Worm (Caenorhabditis elegans): ENCODE data around the gene Y57G7A.11.

DNA sequence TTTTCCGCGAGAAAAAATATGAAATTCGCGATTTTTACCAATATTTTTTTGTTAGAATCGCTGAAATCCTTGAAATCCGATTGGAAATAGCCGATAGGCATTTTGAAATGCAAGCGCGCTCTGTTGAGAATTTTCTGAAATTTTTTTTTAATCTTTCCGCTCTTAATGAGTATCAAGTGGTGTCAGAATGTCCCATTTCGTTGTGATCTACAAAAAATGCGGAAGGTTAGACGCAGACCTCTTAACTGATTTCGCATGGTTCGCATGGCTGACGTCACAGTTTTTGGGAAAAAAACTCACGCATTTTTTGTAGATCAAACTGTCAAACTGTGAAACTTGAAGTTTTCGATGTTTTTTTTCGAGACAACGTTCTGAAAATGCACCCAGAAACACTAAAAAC, 4.9 kb downstream of the Y57G7A.11 start, which contains the start of gene srw-66:
- TF ChIP-seq nhr-6 (tag; optimal IDR thresholded peaks at IDR 0.05) (no peak), aly-2 (tag; optimal IDR thresholded peaks at IDR 0.05) (no peak), fos-1 (tag; optimal IDR thresholded peaks at IDR 0.05) (no peak), mdl-1 (tag; optimal IDR thresholded peaks at IDR 0.05) (no peak), lin-39 (tag; optimal IDR thresholded peaks at IDR 0.05) (no peak), lin-11 (tag; optimal IDR thresholded peaks at IDR 0.05) (no peak), unc-39 (tag; optimal IDR thresholded peaks at IDR 0.05) (no peak), ztf-11 (tag; optimal IDR thresholded peaks at IDR 0.05) (no peak), nhr-77 (tag; optimal IDR thresholded peaks at IDR 0.05) (no peak)
